Worm (Caenorhabditis elegans) whole organism, young adult: ENCODE measurements around the gene his-59.

ENCODE experiments used
- F39B2.1 ChIP-seq: fragments of 200-800 bp; sonication (Bioruptor generic); IDR thresholded peaks from 2 replicates; pipeline ENCODE4 v1.3.6; 2022; ENCODE audit warnings: missing genetic modification reagents, missing genetic modification characterization, missing compliant biosample characterization
- him-1 ChIP-seq: sonication (generic microtip); optimal IDR thresholded peaks from 2 replicates; lab custom pipeline; 2016; ENCODE audit warnings: missing genotype, missing genetic modification reagents, missing genetic modification characterization, missing compliant biosample characterization
- lin-35 ChIP-seq, 3 experiments: fragments of 150-350 bp in 2 of 3; sonication (generic microtip) in 1 of 3; optimal IDR thresholded peaks; 2 replicates each; lab custom pipeline; 2014 to 2018; ENCODE audit warnings: missing biosample characterization in 3 of 3, missing genetic modification characterization in 3 of 3, missing genetic modification reagents in 3 of 3
- nfya-2 ChIP-seq: fragments of 200-800 bp; sonication (Bioruptor generic); IDR thresholded peaks from 2 replicates; pipeline ENCODE4 v1.3.6; 2022; ENCODE audit warnings: missing genetic modification reagents, missing genetic modification characterization, missing compliant biosample characterization
- pha-4 ChIP-seq: fragments of 150-350 bp; sonication (generic microtip); optimal IDR thresholded peaks from 2 replicates; lab custom pipeline; 2014; ENCODE audit warnings: missing biosample characterization, missing genetic modification reagents, missing genetic modification characterization
- rcor-1 ChIP-seq: fragments of 200-800 bp; sonication (Bioruptor generic); IDR thresholded peaks from 2 replicates; pipeline ENCODE4 v1.3.6; 2022; ENCODE audit warnings: missing genetic modification reagents, missing genetic modification characterization, missing compliant biosample characterization
- sdz-38 ChIP-seq: sonication (generic microtip); optimal IDR thresholded peaks from 2 replicates; lab custom pipeline; 2016; ENCODE audit warnings: missing genotype, missing genetic modification characterization, missing compliant biosample characterization
- unc-62 ChIP-seq: fragments of 150-350 bp; optimal IDR thresholded peaks from 2 replicates; lab custom pipeline; 2014; ENCODE audit warnings: missing biosample characterization, missing genetic modification reagents, missing genetic modification characterization
- ztf-22 ChIP-seq: fragments of 200-800 bp; sonication (Bioruptor generic); optimal IDR thresholded peaks from 2 replicates; lab custom pipeline; 2018; ENCODE audit warnings: mild to moderate bottlenecking, missing genetic modification characterization, moderate library complexity, missing compliant biosample characterization
- ztf-3 ChIP-seq: fragments of 200-800 bp; sonication (Bioruptor generic); optimal IDR thresholded peaks from 2 replicates; lab custom pipeline; 2018; ENCODE audit warnings: mild to moderate bottlenecking, missing genetic modification characterization, missing compliant biosample characterization

ce11 chrIV:7486201-7486947, 1.7 kb upstream of the his-59 start, which contains the start of the genes his-61 and his-62:
- TF ChIP-seq nfya-2 = no peak
- TF ChIP-seq him-1 (tag; lab: Kevin White, UChicago) = no peak
- no peak for TF ChIP-seq lin-35 (GFP tag; optimal IDR thresholded peaks at IDR 0.05; lab: Kevin White, UChicago)
- TF ChIP-seq unc-62 (GFP tag; lab: Kevin White, UChicago) = no peak
- TF ChIP-seq pha-4 (tag; lab: Kevin White, UChicago) = no peak
- peak; percentile 98 for TF ChIP-seq F39B2.1
- TF ChIP-seq rcor-1 (GFP tag; lab: Robert Waterston, UW) = peak; percentile 9; the same call in 1 of the 2 replicates
- no peak for TF ChIP-seq ztf-22 (GFP tag; lab: Kevin White, UChicago)
- TF ChIP-seq sdz-38 (tag; lab: Kevin White, UChicago) = no peak
- no peak for TF ChIP-seq ztf-3
